Fruit fly (Drosophila melanogaster) Kc167 (cell line): ENCODE measurements around the gene Notum.

ENCODE experiments used
- Myc ChIP-seq: fragments of >200 bp; optimal IDR thresholded peaks from 2 replicates; lab custom pipeline; 2017; ENCODE audit warnings: missing external identifiers
- Sin3A ChIP-seq: fragments of >200 bp; optimal IDR thresholded peaks from 2 replicates; lab custom pipeline; 2018; ENCODE audit warnings: missing external identifiers
- h ChIP-seq: fragments of >200 bp; optimal IDR thresholded peaks from 3 replicates; lab custom pipeline; 2018; ENCODE audit warnings: missing external identifiers
- insv ChIP-seq: fragments of >200 bp; optimal IDR thresholded peaks from 3 replicates; lab custom pipeline; 2018; ENCODE audit warnings: missing external identifiers
- psq ChIP-seq: fragments of >200 bp; optimal IDR thresholded peaks from 2 replicates; lab custom pipeline; 2017; ENCODE audit warnings: missing external identifiers
- ttk ChIP-seq: sonication (Bioruptor generic); optimal IDR thresholded peaks from 2 replicates; lab custom pipeline; 2017; ENCODE audit warnings: missing external identifiers

- TF ChIP-seq h (lab: Kevin White, UChicago) (no peak), insv (lab: Kevin White, UChicago) (no peak), psq (lab: Kevin White, UChicago) (no peak), Myc (lab: Kevin White, UChicago) (no peak), ttk (no peak), Sin3A (lab: Kevin White, UChicago) (no peak)
These were observed 37.7 kb downstream of the Notum start for dm6 chr3L:16060806-16061600.
